Worm (Caenorhabditis elegans) whole organism, L3 larva: ENCODE data around the gene lron-15.

ENCODE experiments used
- R02D3.7 ChIP-seq: fragments of 150-350 bp; optimal IDR thresholded peaks from 2 replicates; lab custom pipeline; 2014; ENCODE audit warnings: missing biosample characterization, missing genetic modification characterization
- ZK546.5 ChIP-seq: sonication (generic microtip); optimal IDR thresholded peaks from 2 replicates; lab custom pipeline; 2017; ENCODE audit warnings: missing biosample characterization, missing genetic modification characterization
- ama-1 ChIP-seq: fragments of 150-350 bp; optimal IDR thresholded peaks from 2 replicates; lab custom pipeline; 2018
- ceh-16 ChIP-seq: sonication (generic microtip); optimal IDR thresholded peaks from 2 replicates; lab custom pipeline; 2017; ENCODE audit warnings: missing biosample characterization, missing genetic modification characterization
- ceh-28 ChIP-seq: fragments of 150-350 bp; optimal IDR thresholded peaks from 2 replicates; lab custom pipeline; 2014; ENCODE audit warnings: missing biosample characterization, missing genetic modification reagents, missing genetic modification characterization
- ceh-82 ChIP-seq: fragments of 150-350 bp; optimal IDR thresholded peaks from 2 replicates; lab custom pipeline; 2014; ENCODE audit warnings: missing biosample characterization, missing genetic modification characterization
- daf-12 ChIP-seq: fragments of 150-350 bp; optimal IDR thresholded peaks from 2 replicates; lab custom pipeline; 2014; ENCODE audit warnings: missing biosample characterization, missing genetic modification reagents, missing genetic modification characterization
- egl-5 ChIP-seq: fragments of 150-350 bp; optimal IDR thresholded peaks from 2 replicates; lab custom pipeline; 2017; ENCODE audit warnings: missing biosample characterization, missing genetic modification reagents, missing genetic modification characterization, inconsistent platforms
- elt-1 ChIP-seq: fragments of 150-350 bp; optimal IDR thresholded peaks from 2 replicates; lab custom pipeline; 2014; ENCODE audit warnings: missing biosample characterization, missing genetic modification characterization
- elt-2 ChIP-seq: sonication (generic microtip); optimal IDR thresholded peaks from 2 replicates; lab custom pipeline; 2016; ENCODE audit warnings: missing genetic modification reagents, mild to moderate bottlenecking, missing genetic modification characterization, missing compliant biosample characterization
- elt-3 ChIP-seq, 3 experiments: fragments of 150-350 bp in 1 of 3; sonication (generic microtip) in 2 of 3; optimal IDR thresholded peaks; 2 replicates in 2 of 3; 4 replicates in 1 of 3; lab custom pipeline; 2014 to 2017; ENCODE audit warnings: missing biosample characterization in 3 of 3, missing genetic modification characterization in 3 of 3
- fkh-10 ChIP-seq: sonication (generic microtip); optimal IDR thresholded peaks from 2 replicates; lab custom pipeline; 2017; ENCODE audit warnings: missing biosample characterization, missing genetic modification reagents, missing genetic modification characterization
- fkh-2 ChIP-seq: fragments of 150-350 bp; optimal IDR thresholded peaks from 2 replicates; lab custom pipeline; 2014; ENCODE audit warnings: missing biosample characterization, missing genetic modification reagents, missing genetic modification characterization
- fos-1 ChIP-seq: fragments of 150-350 bp; optimal IDR thresholded peaks from 2 replicates; lab custom pipeline; 2014; ENCODE audit warnings: missing biosample characterization, missing genetic modification characterization
- hmg-11 ChIP-seq: sonication (generic microtip); optimal IDR thresholded peaks from 2 replicates; lab custom pipeline; 2016; ENCODE audit warnings: missing genetic modification characterization, missing compliant biosample characterization
- jun-1 ChIP-seq: fragments of 150-350 bp; optimal IDR thresholded peaks from 2 replicates; lab custom pipeline; 2014; ENCODE audit warnings: missing biosample characterization, missing genetic modification reagents, missing genetic modification characterization
- lin-15B ChIP-seq: fragments of 150-350 bp; optimal IDR thresholded peaks from 2 replicates; lab custom pipeline; 2014; ENCODE audit warnings: missing biosample characterization, missing genetic modification characterization
- mml-1 ChIP-seq: fragments of 150-350 bp; sonication (generic microtip); optimal IDR thresholded peaks from 3 replicates; lab custom pipeline; 2014; ENCODE audit warnings: missing biosample characterization, missing genetic modification characterization
- nfya-1 ChIP-seq: sonication (generic microtip); optimal IDR thresholded peaks from 2 replicates; lab custom pipeline; 2017; ENCODE audit warnings: missing genetic modification characterization, mild to moderate bottlenecking, missing compliant biosample characterization, antibody characterized with exemption, moderate library complexity; ENCODE audit not compliant: insufficient read depth
- nhr-11 ChIP-seq: fragments of 150-350 bp; optimal IDR thresholded peaks from 2 replicates; lab custom pipeline; 2014; ENCODE audit warnings: missing biosample characterization, missing genetic modification characterization
- nhr-12 ChIP-seq: fragments of 150-350 bp; optimal IDR thresholded peaks from 2 replicates; lab custom pipeline; 2014; ENCODE audit warnings: missing biosample characterization, missing genetic modification characterization
- nhr-23 ChIP-seq: fragments of 150-350 bp; optimal IDR thresholded peaks from 2 replicates; lab custom pipeline; 2014; ENCODE audit warnings: missing biosample characterization, missing genetic modification reagents, missing genetic modification characterization
- nhr-25 ChIP-seq: sonication (generic microtip); optimal IDR thresholded peaks from 2 replicates; lab custom pipeline; 2017; ENCODE audit warnings: missing biosample characterization, missing genetic modification characterization
- nhr-28 ChIP-seq: fragments of 150-350 bp; optimal IDR thresholded peaks from 2 replicates; lab custom pipeline; 2014; ENCODE audit warnings: missing biosample characterization, missing genetic modification characterization
- nhr-43 ChIP-seq: sonication (generic microtip); optimal IDR thresholded peaks from 2 replicates; lab custom pipeline; 2016; ENCODE audit warnings: mild to moderate bottlenecking, missing genetic modification characterization, missing compliant biosample characterization; ENCODE audit not compliant: poor library complexity, severe bottlenecking
- nhr-76 ChIP-seq: fragments of 150-350 bp; sonication (generic microtip); optimal IDR thresholded peaks from 5 replicates; lab custom pipeline; 2014; ENCODE audit warnings: missing biosample characterization, missing genetic modification characterization
- pha-4 ChIP-seq: fragments of 150-350 bp; optimal IDR thresholded peaks from 2 replicates; lab custom pipeline; 2014; ENCODE audit warnings: missing biosample characterization, missing genetic modification reagents, missing genetic modification characterization
- sea-2 ChIP-seq: fragments of 150-350 bp; sonication (generic microtip); optimal IDR thresholded peaks from 4 replicates; lab custom pipeline; 2014; ENCODE audit warnings: missing biosample characterization, missing genetic modification reagents, missing genetic modification characterization
- skn-1 ChIP-seq: fragments of 150-350 bp; optimal IDR thresholded peaks from 2 replicates; lab custom pipeline; 2014; ENCODE audit warnings: missing biosample characterization, missing genetic modification characterization
- snpc-4 ChIP-seq: fragments of 150-350 bp; optimal IDR thresholded peaks from 2 replicates; lab custom pipeline; 2014; ENCODE audit warnings: missing biosample characterization, missing genetic modification characterization
- tbx-2 ChIP-seq: sonication (generic microtip); optimal IDR thresholded peaks from 2 replicates; lab custom pipeline; 2016; ENCODE audit warnings: mild to moderate bottlenecking, missing genetic modification characterization, missing compliant biosample characterization
- unc-39 ChIP-seq: sonication (generic microtip); optimal IDR thresholded peaks from 4 replicates; lab custom pipeline; 2017; ENCODE audit warnings: missing biosample characterization, missing genetic modification characterization
- unc-62 ChIP-seq: fragments of 150-350 bp; sonication (generic microtip); optimal IDR thresholded peaks from 4 replicates; lab custom pipeline; 2014; ENCODE audit warnings: missing biosample characterization, missing genetic modification reagents, missing genetic modification characterization
- zag-1 ChIP-seq: fragments of 150-350 bp; optimal IDR thresholded peaks from 2 replicates; lab custom pipeline; 2014; ENCODE audit warnings: missing biosample characterization, missing genetic modification characterization
- ztf-11 ChIP-seq: fragments of 150-350 bp; optimal IDR thresholded peaks from 2 replicates; lab custom pipeline; 2014; ENCODE audit warnings: missing biosample characterization, missing genetic modification characterization
- ztf-4 ChIP-seq: fragments of 150-350 bp; optimal IDR thresholded peaks from 2 replicates; lab custom pipeline; 2014; ENCODE audit warnings: missing biosample characterization, missing genetic modification characterization

The lron-15 gene

ce11 chrII:6554677-6555076 is 10.0 kb upstream of the lron-15 start, which contains the start of gene wrn-1:
Gene wrn-1, plus strand, starts transcription at chrII:6554977.
- TF ChIP-seq tbx-2 (tag; lab: Kevin White, UChicago) (no peak), sea-2 (no peak), ceh-82 (tag; lab: Kevin White, UChicago) (no peak), pha-4 (no peak), zag-1 (tag; lab: Kevin White, UChicago) (no peak), lin-15B (tag; lab: Kevin White, UChicago) (no peak), skn-1 (tag; lab: Kevin White, UChicago) (no peak), nfya-1 (no peak), nhr-43 (tag; lab: Kevin White, UChicago) (no peak), elt-1 (tag; lab: Kevin White, UChicago) (no peak), nhr-12 (tag; lab: Kevin White, UChicago) (no peak), daf-12 (tag; lab: Kevin White, UChicago) (no peak), nhr-28 (tag; lab: Kevin White, UChicago) (no peak), hmg-11 (tag; lab: Kevin White, UChicago) (no peak), fos-1 (no peak), jun-1 (tag; lab: Kevin White, UChicago) (no peak), nhr-76 (tag; lab: Kevin White, UChicago) (no peak), R02D3.7 (tag; lab: Kevin White, UChicago) (no peak)

- peak; percentile 31 for TF ChIP-seq skn-1 (tag; lab: Kevin White, UChicago)
- TF ChIP-seq snpc-4 (tag; lab: Kevin White, UChicago): peak; percentile 42
- TF ChIP-seq fkh-10 (GFP tag; lab: Kevin White, UChicago): no peak
- no peak for TF ChIP-seq zag-1 (tag; lab: Kevin White, UChicago)
- peak; percentile 58 for TF ChIP-seq nfya-1
- no peak for TF ChIP-seq ceh-16 (tag; lab: Kevin White, UChicago)
- TF ChIP-seq nhr-23 (tag; lab: Kevin White, UChicago): peak; percentile 49
- TF ChIP-seq lin-15B (tag; lab: Kevin White, UChicago): peak; percentile 59
- TF ChIP-seq, all 47 proteins: peak for 5
Measured at ce11 chrII:6535957-6536424, 8.7 kb downstream of the lron-15 start, which contains the start of gene utp-20. Gene utp-20, plus strand, starts transcription at chrII:6536374.

- TF ChIP-seq ztf-4 (tag; lab: Kevin White, UChicago): no peak
- no peak for TF ChIP-seq jun-1 (tag; lab: Kevin White, UChicago)
- no peak for TF ChIP-seq ZK546.5 (tag; lab: Kevin White, UChicago)
- TF ChIP-seq elt-2: no peak
- TF ChIP-seq ceh-82 (tag; lab: Kevin White, UChicago): no peak
- TF ChIP-seq elt-3 (tag; optimal IDR thresholded peaks at IDR 0.05; lab: Kevin White, UChicago): no peak
- no peak for TF ChIP-seq nhr-23 (tag; lab: Kevin White, UChicago)
- TF ChIP-seq unc-62 (GFP tag; lab: Kevin White, UChicago): no peak
- TF ChIP-seq ama-1 (lab: Kevin White, UChicago): no peak
- TF ChIP-seq ztf-11 (tag; lab: Kevin White, UChicago): no peak
- TF ChIP-seq unc-39 (tag; lab: Kevin White, UChicago): no peak
- TF ChIP-seq egl-5: no peak
- no peak for TF ChIP-seq sea-2
- TF ChIP-seq fkh-2: no peak
- TF ChIP-seq nhr-25: no peak
Measured at ce11 chrII:6531940-6532339, 12.8 kb downstream of the lron-15 start, which contains the start of gene abcx-1. Gene abcx-1, plus strand, starts transcription at chrII:6532163.

- TF ChIP-seq hmg-11 (tag; lab: Kevin White, UChicago) (no peak), egl-5 (no peak), ceh-82 (tag; lab: Kevin White, UChicago) (no peak), mml-1 (tag; lab: Kevin White, UChicago) (no peak), nhr-11 (tag; lab: Kevin White, UChicago) (no peak), R02D3.7 (tag; lab: Kevin White, UChicago) (no peak), ceh-28 (tag; lab: Kevin White, UChicago) (no peak)
Measured at ce11 chrII:6531527-6531926, 13.2 kb downstream of the lron-15 start, which contains the start of gene abch-1. Gene abch-1, minus strand, starts transcription at chrII:6531627.
